Fruit fly (Drosophila melanogaster) whole organism, embryonic: ENCODE data around the gene CG13454.

Experiments
- Bdp1 ChIP-seq: fragments of 200-800 bp; sonication (Bioruptor generic); optimal IDR thresholded peaks from 3 replicates; lab custom pipeline; 2016; ENCODE audit warnings: missing biosample characterization, missing genetic modification characterization
- Blimp-1 ChIP-seq: fragments of 200-800 bp; sonication (Bioruptor generic); optimal IDR thresholded peaks from 3 replicates; lab custom pipeline; 2018; ENCODE audit warnings: missing biosample characterization, missing genetic modification characterization, mild to moderate bottlenecking, moderate library complexity, missing genetic modification reagents
- CG10979 ChIP-seq: fragments of 200-800 bp; sonication (Bioruptor generic); optimal IDR thresholded peaks from 2 replicates; lab custom pipeline; 2018; ENCODE audit warnings: missing biosample characterization, mild to moderate bottlenecking, missing genetic modification characterization, moderate library complexity
- CG11085 ChIP-seq: fragments of 200-800 bp; sonication (Bioruptor generic); IDR thresholded peaks from 2 replicates; pipeline ENCODE4 v1.3.6; 2022; ENCODE audit warnings: missing biosample characterization, missing genetic modification characterization
- CG11456 ChIP-seq: fragments of 200-800 bp; sonication (Bioruptor generic); IDR thresholded peaks from 3 replicates; pipeline ENCODE4 v1.3.6; 2022; ENCODE audit warnings: missing biosample characterization, missing genetic modification characterization
- CG13287 ChIP-seq: fragments of 200-800 bp; sonication (Bioruptor generic); IDR thresholded peaks from 2 replicates; pipeline ENCODE4 v1.3.6; 2022; ENCODE audit warnings: missing biosample characterization, missing genetic modification characterization; ENCODE audit not compliant: partially characterized antibody
- CG13775 ChIP-seq: fragments of 200-800 bp; sonication (Bioruptor generic); optimal IDR thresholded peaks from 3 replicates; lab custom pipeline; 2017; ENCODE audit warnings: missing biosample characterization, mild to moderate bottlenecking, missing genetic modification characterization
- CG16813 ChIP-seq: fragments of 200-800 bp; sonication (Bioruptor generic); IDR thresholded peaks from 3 replicates; pipeline ENCODE4 v1.3.6; 2022; ENCODE audit warnings: missing biosample characterization, missing genetic modification characterization; ENCODE audit not compliant: partially characterized antibody
- CG18476 ChIP-seq: fragments of 200-800 bp; sonication (Bioruptor generic); optimal IDR thresholded peaks from 2 replicates; lab custom pipeline; 2016; ENCODE audit warnings: missing biosample characterization, mild to moderate bottlenecking, missing genetic modification characterization
- CG33213 ChIP-seq: fragments of 200-800 bp; sonication (Bioruptor generic); optimal IDR thresholded peaks from 3 replicates; lab custom pipeline; 2016; ENCODE audit warnings: missing biosample characterization, missing genetic modification characterization
- CG3726 ChIP-seq: fragments of 200-800 bp; sonication (Bioruptor generic); IDR thresholded peaks from 3 replicates; pipeline ENCODE4, ENCODE4 v1.3.6; 2022; ENCODE audit warnings: missing biosample characterization, missing genetic modification characterization
- CG4360 ChIP-seq: fragments of 200-800 bp; sonication (Bioruptor generic); IDR thresholded peaks from 2 replicates; pipeline ENCODE4 v1.3.6; 2022; ENCODE audit warnings: missing biosample characterization, missing genetic modification characterization
- CG4617 ChIP-seq: fragments of 200-800 bp; sonication (Bioruptor generic); optimal IDR thresholded peaks from 3 replicates; lab custom pipeline; 2016; ENCODE audit warnings: missing biosample characterization, missing genetic modification characterization, borderline replicate concordance
- CG6813 ChIP-seq: fragments of 200-800 bp; sonication (Bioruptor generic); optimal IDR thresholded peaks from 2 replicates; lab custom pipeline; 2017; ENCODE audit warnings: missing biosample characterization, missing genetic modification characterization, mild to moderate bottlenecking, moderate library complexity, missing genetic modification reagents
- CG7786 ChIP-seq: fragments of 200-800 bp; sonication (Bioruptor generic); optimal IDR thresholded peaks from 2 replicates; lab custom pipeline; 2016; ENCODE audit warnings: missing biosample characterization, missing genetic modification characterization
- Camta ChIP-seq: fragments of 200-800 bp; sonication (Bioruptor generic); optimal IDR thresholded peaks from 2 replicates; lab custom pipeline; 2016; ENCODE audit warnings: missing biosample characterization, missing genetic modification characterization
- Chrac-16 ChIP-seq: fragments of 200-800 bp; sonication (Bioruptor generic); optimal IDR thresholded peaks from 3 replicates; lab custom pipeline; 2016; ENCODE audit warnings: missing biosample characterization, missing genetic modification characterization
- Dll ChIP-seq: fragments of 200-800 bp; sonication (Bioruptor generic); IDR thresholded peaks from 4 replicates; pipeline ENCODE4 v1.3.6; 2022; ENCODE audit warnings: missing biosample characterization, missing genetic modification characterization; ENCODE audit not compliant: partially characterized antibody
- Drgx ChIP-seq: fragments of 200-800 bp; sonication (Bioruptor generic); IDR thresholded peaks from 2 replicates; pipeline ENCODE4 v1.3.6; 2022; ENCODE audit warnings: missing biosample characterization, missing genetic modification characterization
- E2f2 ChIP-seq: fragments of 200-800 bp; sonication (Bioruptor generic); IDR thresholded peaks from 2 replicates; pipeline ENCODE4 v1.3.6; 2022; ENCODE audit warnings: missing biosample characterization, missing genetic modification characterization
- GATAe ChIP-seq: fragments of 200-800 bp; sonication (Bioruptor generic); conservative IDR thresholded peaks from 2 replicates; pipeline ENCODE4 v1.3.6; 2022; ENCODE audit warnings: missing biosample characterization, missing genetic modification characterization
- HHEX ChIP-seq: fragments of 200-800 bp; sonication (Bioruptor generic); optimal IDR thresholded peaks from 3 replicates; lab custom pipeline; 2017; ENCODE audit warnings: missing biosample characterization, mild to moderate bottlenecking, missing genetic modification characterization, missing genetic modification reagents
- Hr51 ChIP-seq, 2 experiments: fragments of 200-800 bp; sonication (Bioruptor generic); optimal IDR thresholded peaks; 2 replicates in 1 of 2; 3 replicates in 1 of 2; lab custom pipeline; 2016 to 2018; ENCODE audit warnings: missing biosample characterization in 2 of 2, missing genetic modification characterization in 2 of 2, mild to moderate bottlenecking in 1 of 2, moderate library complexity in 1 of 2
- Lhr ChIP-seq: fragments of 200-800 bp; sonication (Bioruptor generic); optimal IDR thresholded peaks from 3 replicates; lab custom pipeline; 2017; ENCODE audit warnings: mild to moderate bottlenecking, missing biosample characterization, missing genetic modification reagents, missing genetic modification characterization
- Oli ChIP-seq: fragments of 200-800 bp; sonication (Bioruptor generic); optimal IDR thresholded peaks from 2 replicates; lab custom pipeline; 2018; ENCODE audit warnings: missing biosample characterization, mild to moderate bottlenecking, missing genetic modification characterization, moderate library complexity
- Ravus ChIP-seq: fragments of 200-800 bp; sonication (Bioruptor generic); IDR thresholded peaks from 2 replicates; pipeline ENCODE4 v1.3.6; 2022; ENCODE audit warnings: missing biosample characterization, missing genetic modification characterization
- Rfx ChIP-seq: fragments of 200-800 bp; sonication (Bioruptor generic); IDR thresholded peaks from 2 replicates; pipeline ENCODE4 v1.3.6; 2022; ENCODE audit warnings: missing biosample characterization, missing genetic modification characterization
- Sry-β ChIP-seq: fragments of 200-800 bp; sonication (Bioruptor generic); optimal IDR thresholded peaks from 2 replicates; lab custom pipeline; 2018; ENCODE audit warnings: missing biosample characterization, mild to moderate bottlenecking, missing genetic modification characterization, moderate library complexity
- Ssrp ChIP-seq: fragments of 200-800 bp; sonication (Bioruptor generic); optimal IDR thresholded peaks from 2 replicates; lab custom pipeline; 2018; ENCODE audit warnings: missing biosample characterization, mild to moderate bottlenecking, missing genetic modification characterization, moderate library complexity
- Trl ChIP-seq, 3 experiments: fragments of >200 bp in 2 of 3; fragments of 200-800 bp in 1 of 3; sonication (Bioruptor generic) in 1 of 3; optimal IDR thresholded peaks; 2 replicates in 1 of 3; 3 replicates in 2 of 3; lab custom pipeline; 2016 to 2017; ENCODE audit warnings: missing biosample characterization in 1 of 3, missing genetic modification characterization in 1 of 3
- YL-1 ChIP-seq: fragments of 200-800 bp; sonication (Bioruptor generic); optimal IDR thresholded peaks from 3 replicates; lab custom pipeline; 2017; ENCODE audit warnings: missing biosample characterization, mild to moderate bottlenecking, missing genetic modification characterization
- bigmax ChIP-seq: fragments of 200-800 bp; sonication (Bioruptor generic); optimal IDR thresholded peaks from 2 replicates; lab custom pipeline; 2018; ENCODE audit warnings: missing biosample characterization, mild to moderate bottlenecking, missing genetic modification characterization
- bsh ChIP-seq, 2 experiments: fragments of 200-800 bp; sonication (Bioruptor generic); optimal IDR thresholded peaks; 2 replicates each; lab custom pipeline; 2017 to 2018; ENCODE audit warnings: mild to moderate bottlenecking in 2 of 2, missing biosample characterization in 2 of 2, missing genetic modification characterization in 2 of 2, moderate library complexity in 1 of 2
- btn ChIP-seq: fragments of 200-800 bp; sonication (Bioruptor generic); optimal IDR thresholded peaks from 2 replicates; lab custom pipeline; 2016; ENCODE audit warnings: missing biosample characterization, missing genetic modification characterization
- cas ChIP-seq: fragments of 200-800 bp; sonication (Bioruptor generic); IDR thresholded peaks from 2 replicates; pipeline ENCODE4 v1.3.6; 2022; ENCODE audit warnings: missing biosample characterization, missing genetic modification characterization
- chn ChIP-seq: fragments of 200-800 bp; sonication (Bioruptor generic); optimal IDR thresholded peaks from 2 replicates; lab custom pipeline; 2016; ENCODE audit warnings: missing biosample characterization, missing genetic modification characterization
- crp ChIP-seq, 2 experiments: fragments of 200-800 bp; sonication (Bioruptor generic); optimal IDR thresholded peaks; 2 replicates in 1 of 2; 3 replicates in 1 of 2; lab custom pipeline; 2017; ENCODE audit warnings: missing biosample characterization in 2 of 2, missing genetic modification characterization in 2 of 2, mild to moderate bottlenecking in 1 of 2, moderate library complexity in 1 of 2
- gcm ChIP-seq: fragments of 200-800 bp; sonication (Bioruptor generic); optimal IDR thresholded peaks from 2 replicates; lab custom pipeline; 2019; ENCODE audit warnings: missing biosample characterization, mild to moderate bottlenecking, missing genetic modification characterization, moderate library complexity
- hkb ChIP-seq, 2 experiments: fragments of 200-800 bp in 1 of 2; fragments of >200 bp in 1 of 2; sonication (Bioruptor generic) in 1 of 2; IDR thresholded peaks in 1 of 2; optimal IDR thresholded peaks in 1 of 2; 2 replicates each; pipeline versions ENCODE4 v1.3.6 to Lab custom; 2017 to 2022; ENCODE audit warnings: missing biosample characterization in 1 of 2, missing genetic modification characterization in 1 of 2
- psq ChIP-seq: fragments of 200-800 bp; sonication (Bioruptor generic); optimal IDR thresholded peaks from 2 replicates; lab custom pipeline; 2017; ENCODE audit warnings: missing biosample characterization, missing genetic modification characterization
- pzg ChIP-seq: fragments of 200-800 bp; sonication (Bioruptor generic); optimal IDR thresholded peaks from 3 replicates; lab custom pipeline; 2018; ENCODE audit warnings: missing biosample characterization, mild to moderate bottlenecking, missing genetic modification characterization, moderate library complexity
- row ChIP-seq: fragments of 200-800 bp; sonication (Bioruptor generic); IDR thresholded peaks from 3 replicates; pipeline ENCODE4 v1.3.6; 2022; ENCODE audit warnings: missing biosample characterization, missing genetic modification characterization
- sna ChIP-seq: fragments of 200-800 bp; sonication (Bioruptor generic); IDR thresholded peaks from 2 replicates; pipeline ENCODE4 v1.3.6; 2022; ENCODE audit warnings: missing biosample characterization, missing genetic modification characterization; ENCODE audit not compliant: partially characterized antibody
- sr ChIP-seq: fragments of 200-800 bp; sonication (Bioruptor generic); IDR thresholded peaks from 3 replicates; pipeline ENCODE4 v1.3.6; 2022; ENCODE audit warnings: missing biosample characterization, missing genetic modification characterization
- tll ChIP-seq, 2 experiments: fragments of 200-800 bp in 1 of 2; fragments of >200 bp in 1 of 2; sonication (Bioruptor generic) in 1 of 2; optimal IDR thresholded peaks; 2 replicates each; lab custom pipeline; 2017 to 2019; ENCODE audit warnings: missing biosample characterization in 2 of 2, missing genetic modification characterization in 2 of 2, mild to moderate bottlenecking in 1 of 2, moderate library complexity in 1 of 2
- tup ChIP-seq: fragments of 200-800 bp; sonication (Bioruptor generic); optimal IDR thresholded peaks from 2 replicates; lab custom pipeline; 2016; ENCODE audit warnings: missing biosample characterization, mild to moderate bottlenecking, missing genetic modification characterization, moderate library complexity
- vvl ChIP-seq: fragments of 200-800 bp; sonication (Bioruptor generic); IDR thresholded peaks from 2 replicates; pipeline ENCODE4 v1.3.6; 2022; ENCODE audit warnings: missing biosample characterization, missing genetic modification characterization

The CG13454 gene

DNA sequence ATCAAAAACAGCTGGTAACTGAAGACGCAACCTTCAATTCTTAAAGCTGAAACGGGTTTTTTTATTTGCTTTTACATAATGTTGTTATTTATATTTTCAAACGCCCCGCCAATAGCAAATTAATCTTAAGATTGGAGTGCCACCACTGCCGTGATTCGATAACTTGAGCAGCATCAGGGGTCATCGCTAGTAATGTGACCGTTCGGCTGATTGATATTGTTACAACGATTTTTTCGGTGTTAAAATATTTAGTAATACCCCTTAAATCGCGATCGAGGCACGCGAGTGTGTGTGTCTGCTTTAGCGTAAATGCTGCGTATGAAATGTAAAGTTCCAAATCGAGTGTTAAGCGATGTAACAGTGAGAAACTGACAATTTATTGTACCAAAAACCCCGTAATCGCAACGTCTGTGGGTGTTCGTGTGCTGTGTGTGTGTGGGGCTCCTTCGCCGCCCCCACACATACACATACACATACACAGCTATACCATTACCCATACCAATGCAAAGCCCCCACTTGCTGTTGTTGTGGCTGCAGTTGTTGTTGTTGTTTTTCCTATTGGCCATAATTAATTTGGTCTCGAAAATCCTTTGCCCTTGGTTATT is 49.1 kb upstream of the CG13454 start, which contains the start of gene dop (continued):
- TF ChIP-seq gcm = no peak
- no peak for TF ChIP-seq Oli
- TF ChIP-seq Blimp-1 (GFP tag; lab: Kevin White, UChicago) = no peak
- TF ChIP-seq Trl (optimal IDR thresholded peaks at IDR 0.05; lab: Kevin White, UChicago) = no peak
- TF ChIP-seq Trl (GFP tag; optimal IDR thresholded peaks at IDR 0.05; lab: Kevin White, UChicago) = peak; percentile 15
- TF ChIP-seq pzg (GFP tag; lab: Kevin White, UChicago) = peak; percentile 80
- no peak for TF ChIP-seq cas (GFP tag; lab: Robert Waterston, UW)
- no peak for TF ChIP-seq bsh (GFP tag; optimal IDR thresholded peaks at IDR 0.05; lab: Kevin White, UChicago)
- TF ChIP-seq CG11456 = no peak
- TF ChIP-seq psq (GFP tag; lab: Kevin White, UChicago) = no peak
- no peak for TF ChIP-seq Ravus (GFP tag; lab: Robert Waterston, UW)
- peak; percentile 88 for TF ChIP-seq E2f2 (GFP tag; lab: Robert Waterston, UW)
- TF ChIP-seq CG13287 (GFP tag; lab: Robert Waterston, UW) = peak; percentile 73
- peak; percentile 46 for TF ChIP-seq Rfx (GFP tag; lab: Robert Waterston, UW)
- TF ChIP-seq Dll (GFP tag; lab: Robert Waterston, UW) = peak; percentile 72
- TF ChIP-seq tll (GFP tag; optimal IDR thresholded peaks at IDR 0.05; lab: Kevin White, UChicago) = no peak
- peak; percentile 43 for TF ChIP-seq sna (GFP tag; lab: Robert Waterston, UW)
- no peak for TF ChIP-seq Hr51 (GFP tag; optimal IDR thresholded peaks at IDR 0.05; lab: Kevin White, UChicago)
- no peak for TF ChIP-seq Chrac-16 (GFP tag; lab: Kevin White, UChicago)
- TF ChIP-seq CG11085 (GFP tag; lab: Robert Waterston, UW) = no peak
- no peak for TF ChIP-seq CG18476 (GFP tag; lab: Kevin White, UChicago)
- no peak for TF ChIP-seq crp (GFP tag; optimal IDR thresholded peaks at IDR 0.05; lab: Kevin White, UChicago)
- TF ChIP-seq CG3726 (GFP tag; lab: Robert Waterston, UW) = no peak
- peak; percentile 34 for TF ChIP-seq CG33213 (GFP tag; lab: Kevin White, UChicago)
- TF ChIP-seq Ssrp (tag; lab: Kevin White, UChicago) = no peak
- peak; percentile 27 for TF ChIP-seq Sry-β (GFP tag; lab: Kevin White, UChicago)
- peak; percentile 78; the same call in 2 of the 3 replicates for TF ChIP-seq sr (GFP tag; lab: Robert Waterston, UW)
- TF ChIP-seq Bdp1 (GFP tag; lab: Kevin White, UChicago) = no peak
- peak; percentile 24 for TF ChIP-seq YL-1 (GFP tag; lab: Kevin White, UChicago)
- TF ChIP-seq vvl (GFP tag; lab: Robert Waterston, UW) = peak; percentile 49
- TF ChIP-seq tup (GFP tag; lab: Kevin White, UChicago) = no peak
- no peak for TF ChIP-seq HHEX
- TF ChIP-seq CG6813 (GFP tag; lab: Kevin White, UChicago) = no peak
- peak; percentile 59 for TF ChIP-seq CG4617
- TF ChIP-seq CG7786 (GFP tag; lab: Kevin White, UChicago) = no peak
- TF ChIP-seq GATAe (GFP tag; lab: Robert Waterston, UW) = no peak; the same call in 1 of the 2 replicates
- peak; percentile 58; the same call in 2 of the 3 replicates for TF ChIP-seq row (GFP tag; lab: Robert Waterston, UW)
- TF ChIP-seq btn = no peak
- peak; percentile 94 for TF ChIP-seq CG4360 (GFP tag; lab: Robert Waterston, UW)
- no peak for TF ChIP-seq Drgx (GFP tag; lab: Robert Waterston, UW)
- TF ChIP-seq CG13775 (GFP tag; lab: Kevin White, UChicago) = peak; percentile 7
- no peak for TF ChIP-seq CG10979 (tag; lab: Kevin White, UChicago)
- TF ChIP-seq CG16813 (GFP tag; lab: Robert Waterston, UW) = peak; percentile 66
- TF ChIP-seq bigmax (GFP tag; lab: Kevin White, UChicago) = no peak
- no peak for TF ChIP-seq hkb (optimal IDR thresholded peaks at IDR 0.05; lab: Kevin White, UChicago)
- TF ChIP-seq hkb (GFP tag; IDR thresholded peaks at IDR 0.05; lab: Robert Waterston, UW) = peak; percentile 22; the same call in 1 of the 2 replicates
- peak; percentile 31 for TF ChIP-seq Camta (GFP tag; lab: Kevin White, UChicago)
- TF ChIP-seq chn (GFP tag; lab: Kevin White, UChicago) = peak; percentile 14
- TF ChIP-seq Lhr (GFP tag; lab: Kevin White, UChicago) = peak; percentile 8
